Worm (Caenorhabditis elegans) whole organism, L2 larva: ENCODE data around the gene fbxb-1.
A peak's percentile ranks its signal among the peaks of the same experiment; 100 is the strongest.

Experiments
- C34F6.9 ChIP-seq: fragments of 150-350 bp; optimal IDR thresholded peaks from 2 replicates; lab custom pipeline; 2014; ENCODE audit warnings: missing biosample characterization, missing genetic modification characterization
- F13H6.1 ChIP-seq: sonication (generic microtip); optimal IDR thresholded peaks from 2 replicates; lab custom pipeline; 2016; ENCODE audit warnings: missing genetic modification characterization, missing compliant biosample characterization
- R02D3.7 ChIP-seq: fragments of 150-350 bp; optimal IDR thresholded peaks from 2 replicates; lab custom pipeline; 2014; ENCODE audit warnings: missing biosample characterization, missing genetic modification characterization
- Y55F3AM.14 ChIP-seq: fragments of 200-800 bp; sonication (Bioruptor generic); optimal IDR thresholded peaks from 2 replicates; lab custom pipeline; 2018; ENCODE audit warnings: mild to moderate bottlenecking, missing genetic modification characterization, missing compliant biosample characterization
- ZK546.5 ChIP-seq: sonication (generic microtip); optimal IDR thresholded peaks from 2 replicates; lab custom pipeline; 2017; ENCODE audit warnings: missing biosample characterization, missing genetic modification characterization
- alr-1 ChIP-seq: fragments of 150-350 bp; optimal IDR thresholded peaks from 2 replicates; lab custom pipeline; 2014; ENCODE audit warnings: missing biosample characterization, missing genetic modification characterization
- aly-2 ChIP-seq: fragments of 150-350 bp; optimal IDR thresholded peaks from 2 replicates; lab custom pipeline; 2014; ENCODE audit warnings: missing biosample characterization, missing genetic modification characterization
- ama-1 ChIP-seq: fragments of 150-350 bp; optimal IDR thresholded peaks from 2 replicates; lab custom pipeline; 2018; ENCODE audit warnings: inconsistent platforms
- ceh-16 ChIP-seq: fragments of 150-350 bp; optimal IDR thresholded peaks from 2 replicates; lab custom pipeline; 2014; ENCODE audit warnings: missing biosample characterization, missing genetic modification characterization
- ceh-82 ChIP-seq: fragments of 150-350 bp; optimal IDR thresholded peaks from 2 replicates; lab custom pipeline; 2014; ENCODE audit warnings: missing biosample characterization, missing genetic modification characterization
- crh-2 ChIP-seq: sonication (generic microtip); optimal IDR thresholded peaks from 2 replicates; lab custom pipeline; 2017; ENCODE audit warnings: missing biosample characterization, missing genetic modification characterization
- dmd-4 ChIP-seq: sonication (generic microtip); optimal IDR thresholded peaks from 2 replicates; lab custom pipeline; 2017; ENCODE audit warnings: missing biosample characterization, missing genetic modification characterization
- egl-27 ChIP-seq: sonication (generic microtip); optimal IDR thresholded peaks from 3 replicates; lab custom pipeline; 2017; ENCODE audit warnings: missing biosample characterization, missing genetic modification reagents, missing genetic modification characterization
- elt-1 ChIP-seq: fragments of 150-350 bp; optimal IDR thresholded peaks from 2 replicates; lab custom pipeline; 2014; ENCODE audit warnings: missing biosample characterization, missing genetic modification characterization
- elt-3 ChIP-seq: sonication (generic microtip); optimal IDR thresholded peaks from 2 replicates; lab custom pipeline; 2017; ENCODE audit warnings: missing biosample characterization, missing genetic modification characterization
- fos-1 ChIP-seq: fragments of 150-350 bp; optimal IDR thresholded peaks from 2 replicates; lab custom pipeline; 2014; ENCODE audit warnings: missing biosample characterization, missing genetic modification characterization
- gmeb-1 ChIP-seq: fragments of 150-350 bp; optimal IDR thresholded peaks from 2 replicates; lab custom pipeline; 2014; ENCODE audit warnings: missing biosample characterization, missing genetic modification characterization
- lin-11 ChIP-seq: fragments of 150-350 bp; sonication (generic microtip); optimal IDR thresholded peaks from 2 replicates; lab custom pipeline; 2014; ENCODE audit warnings: missing biosample characterization, missing genetic modification characterization, inconsistent platforms, mixed read lengths
- lin-13 ChIP-seq: fragments of 150-350 bp; optimal IDR thresholded peaks from 2 replicates; lab custom pipeline; 2014; ENCODE audit warnings: missing biosample characterization, missing genetic modification reagents, missing genetic modification characterization
- lin-39 ChIP-seq: fragments of 150-350 bp; optimal IDR thresholded peaks from 2 replicates; lab custom pipeline; 2014; ENCODE audit warnings: missing biosample characterization, missing genetic modification reagents, missing genetic modification characterization
- lsy-2 ChIP-seq, 2 experiments: fragments of 150-350 bp in 1 of 2; sonication (generic microtip) in 1 of 2; optimal IDR thresholded peaks; 2 replicates each; lab custom pipeline; 2014 to 2017; ENCODE audit warnings: missing biosample characterization in 2 of 2, missing genetic modification characterization in 2 of 2
- mab-5 ChIP-seq: fragments of 150-350 bp; optimal IDR thresholded peaks from 2 replicates; lab custom pipeline; 2014; ENCODE audit warnings: missing biosample characterization, missing genetic modification characterization
- mbf-1 ChIP-seq: sonication (generic microtip); optimal IDR thresholded peaks from 2 replicates; lab custom pipeline; 2017; ENCODE audit warnings: missing biosample characterization, missing genetic modification characterization
- mdl-1 ChIP-seq, 2 experiments: fragments of 150-350 bp in 1 of 2; sonication (generic microtip) in 1 of 2; optimal IDR thresholded peaks; 2 replicates each; lab custom pipeline; 2017; ENCODE audit warnings: missing biosample characterization in 2 of 2, missing genetic modification characterization in 2 of 2
- nhr-10 ChIP-seq: sonication (generic microtip); optimal IDR thresholded peaks from 2 replicates; lab custom pipeline; 2017; ENCODE audit warnings: missing biosample characterization, missing genetic modification characterization
- nhr-11 ChIP-seq: fragments of 150-350 bp; optimal IDR thresholded peaks from 2 replicates; lab custom pipeline; 2014; ENCODE audit warnings: missing biosample characterization, missing genetic modification characterization
- nhr-12 ChIP-seq: fragments of 150-350 bp; optimal IDR thresholded peaks from 2 replicates; lab custom pipeline; 2014; ENCODE audit warnings: missing biosample characterization, missing genetic modification characterization
- nhr-129 ChIP-seq: fragments of 150-350 bp; optimal IDR thresholded peaks from 2 replicates; lab custom pipeline; 2014; ENCODE audit warnings: missing biosample characterization, missing genetic modification characterization
- nhr-21 ChIP-seq: fragments of 150-350 bp; optimal IDR thresholded peaks from 2 replicates; lab custom pipeline; 2014; ENCODE audit warnings: missing biosample characterization, missing genetic modification characterization
- nhr-23 ChIP-seq: fragments of 150-350 bp; optimal IDR thresholded peaks from 2 replicates; lab custom pipeline; 2014; ENCODE audit warnings: missing biosample characterization, missing genetic modification reagents, missing genetic modification characterization
- nhr-237 ChIP-seq: fragments of 150-350 bp; optimal IDR thresholded peaks from 2 replicates; lab custom pipeline; 2014; ENCODE audit warnings: missing biosample characterization, missing genetic modification characterization
- nhr-25 ChIP-seq: fragments of 150-350 bp; sonication (generic microtip); optimal IDR thresholded peaks from 3 replicates; lab custom pipeline; 2014; ENCODE audit warnings: missing biosample characterization, missing genetic modification characterization
- nhr-6 ChIP-seq: fragments of 150-350 bp; optimal IDR thresholded peaks from 2 replicates; lab custom pipeline; 2014; ENCODE audit warnings: missing biosample characterization, missing genetic modification characterization
- nhr-77 ChIP-seq: fragments of 150-350 bp; optimal IDR thresholded peaks from 2 replicates; lab custom pipeline; 2014; ENCODE audit warnings: missing biosample characterization, missing genetic modification characterization
- peb-1 ChIP-seq: fragments of 150-350 bp; optimal IDR thresholded peaks from 2 replicates; lab custom pipeline; 2014; ENCODE audit warnings: missing biosample characterization, missing genetic modification characterization
- sem-4 ChIP-seq: fragments of 150-350 bp; optimal IDR thresholded peaks from 2 replicates; lab custom pipeline; 2014; ENCODE audit warnings: missing biosample characterization, missing genetic modification reagents, missing genetic modification characterization
- skn-1 ChIP-seq: sonication (generic microtip); optimal IDR thresholded peaks from 2 replicates; lab custom pipeline; 2017; ENCODE audit warnings: missing biosample characterization, missing genetic modification characterization
- sma-3 ChIP-seq: sonication (generic microtip); optimal IDR thresholded peaks from 2 replicates; lab custom pipeline; 2016; ENCODE audit warnings: missing genetic modification reagents, missing genetic modification characterization, missing compliant biosample characterization
- sma-9 ChIP-seq, 2 experiments: fragments of 150-350 bp in 1 of 2; sonication (generic microtip) in 1 of 2; optimal IDR thresholded peaks; 2 replicates each; lab custom pipeline; 2014 to 2016; ENCODE audit warnings: missing genetic modification characterization in 2 of 2, mild to moderate bottlenecking in 1 of 2, missing biosample characterization in 1 of 2, missing compliant biosample characterization in 1 of 2, missing genetic modification reagents in 1 of 2, moderate library complexity in 1 of 2
- snpc-4 ChIP-seq: fragments of 150-350 bp; optimal IDR thresholded peaks from 2 replicates; lab custom pipeline; 2014; ENCODE audit warnings: missing biosample characterization, missing genetic modification characterization
- unc-39 ChIP-seq: fragments of 150-350 bp; optimal IDR thresholded peaks from 2 replicates; lab custom pipeline; 2014; ENCODE audit warnings: missing biosample characterization, missing genetic modification characterization
- unc-55 ChIP-seq: fragments of 150-350 bp; sonication (generic microtip); optimal IDR thresholded peaks from 3 replicates; lab custom pipeline; 2014; ENCODE audit warnings: missing biosample characterization, missing genetic modification reagents, missing genetic modification characterization
- unc-62 ChIP-seq: fragments of 150-350 bp; optimal IDR thresholded peaks from 2 replicates; lab custom pipeline; 2014; ENCODE audit warnings: missing biosample characterization, missing genetic modification reagents, missing genetic modification characterization
- zag-1 ChIP-seq: fragments of 150-350 bp; optimal IDR thresholded peaks from 2 replicates; lab custom pipeline; 2014; ENCODE audit warnings: missing biosample characterization, missing genetic modification characterization
- ztf-1 ChIP-seq: fragments of 200-800 bp; sonication (Bioruptor generic); conservative IDR thresholded peaks from 2 replicates; pipeline ENCODE4 v1.3.6; 2022; ENCODE audit warnings: missing genetic modification characterization, missing compliant biosample characterization
- ztf-11 ChIP-seq: sonication (generic microtip); optimal IDR thresholded peaks from 2 replicates; lab custom pipeline; 2017; ENCODE audit warnings: missing biosample characterization, missing genetic modification characterization
- ztf-4 ChIP-seq: fragments of 150-350 bp; optimal IDR thresholded peaks from 2 replicates; lab custom pipeline; 2014; ENCODE audit warnings: missing biosample characterization, missing genetic modification characterization

The fbxb-1 gene

DNA sequence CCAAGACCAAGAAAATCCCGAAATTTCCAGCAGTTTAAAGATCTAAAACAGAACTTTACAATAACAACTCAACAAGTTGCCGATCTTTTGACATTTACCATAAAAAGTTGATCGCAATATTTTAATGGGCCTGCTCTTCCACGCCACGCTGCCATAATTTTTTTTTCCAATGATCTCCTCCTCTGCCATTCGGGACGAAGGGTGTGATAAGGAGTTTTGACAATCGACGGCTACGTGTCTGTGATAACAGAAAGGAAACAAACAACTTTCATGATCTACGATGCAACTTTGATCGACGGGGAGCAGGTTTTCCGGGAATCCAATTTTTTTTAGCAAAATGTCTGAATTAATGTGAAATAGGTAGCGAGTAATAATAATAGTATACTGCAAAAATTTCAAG, 33.2 kb upstream of the fbxb-1 start:
- TF ChIP-seq R02D3.7 (no peak), nhr-23 (tag; lab: Kevin White, UChicago) (no peak), nhr-25 (tag; lab: Kevin White, UChicago) (no peak), nhr-12 (tag; lab: Kevin White, UChicago) (no peak), zag-1 (tag; lab: Kevin White, UChicago) (no peak), crh-2 (tag; lab: Kevin White, UChicago) (peak; percentile 55), nhr-6 (no peak), elt-1 (tag; lab: Kevin White, UChicago) (no peak), fos-1 (tag; lab: Kevin White, UChicago) (peak; percentile 73), ztf-4 (tag; lab: Kevin White, UChicago) (no peak), snpc-4 (no peak), egl-27 (tag; lab: Kevin White, UChicago) (no peak), lin-13 (GFP tag; lab: Kevin White, UChicago) (no peak), elt-3 (no peak)

DNA sequence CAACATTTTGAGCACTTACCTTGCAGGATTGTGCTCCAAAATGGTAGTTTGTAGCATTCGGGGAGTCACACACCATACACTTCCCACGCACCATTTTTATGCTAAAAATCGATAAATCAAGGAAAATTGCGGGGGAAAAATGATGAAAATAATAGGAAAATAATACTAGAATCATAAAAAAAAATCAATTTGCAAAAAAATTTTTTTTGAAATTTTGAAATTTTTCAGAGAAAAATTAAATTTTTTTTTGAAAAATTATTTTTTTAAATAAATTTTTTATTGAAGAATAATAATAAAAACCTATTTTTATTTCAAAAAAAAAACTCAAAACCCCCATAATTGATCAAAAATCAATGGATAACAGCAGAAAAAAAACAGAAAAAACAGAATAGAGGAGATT, 28.4 kb upstream of the fbxb-1 start, which contains the start of gene nhr-79:
TSS of gene nhr-79 (minus strand) at position 101 of the 400 bp plus-strand sequence.
- TF ChIP-seq zag-1 (tag; lab: Kevin White, UChicago) (no peak), ama-1 (no peak), nhr-77 (tag; lab: Kevin White, UChicago) (no peak), fos-1 (tag; lab: Kevin White, UChicago) (no peak), ztf-4 (tag; lab: Kevin White, UChicago) (no peak), C34F6.9 (tag; lab: Kevin White, UChicago) (no peak), snpc-4 (no peak), gmeb-1 (tag; lab: Kevin White, UChicago) (no peak), elt-3 (no peak), ztf-1 (GFP tag; lab: Robert Waterston, UW) (no peak), lin-13 (GFP tag; lab: Kevin White, UChicago) (no peak)

DNA sequence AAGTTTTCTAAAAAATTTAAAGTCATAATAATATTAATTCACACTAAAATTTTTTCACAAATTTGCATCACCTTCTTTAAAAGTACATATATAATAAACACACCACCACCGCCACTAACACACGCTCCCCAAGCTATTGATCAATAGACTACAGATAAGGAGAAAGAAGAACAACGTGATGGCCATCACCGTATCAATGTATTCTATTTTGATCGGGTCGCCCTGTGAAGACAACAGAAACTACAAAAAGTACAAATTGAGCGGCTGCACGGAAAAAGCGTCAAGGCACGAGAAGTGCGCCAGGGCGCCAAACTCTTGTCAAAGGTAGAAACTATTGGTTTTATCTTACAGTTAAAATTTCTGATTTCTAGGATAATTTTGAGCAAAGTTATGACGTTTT, 27.8 kb upstream of the fbxb-1 start:
- TF ChIP-seq lin-39 (tag; lab: Kevin White, UChicago): no peak
- no peak for TF ChIP-seq nhr-12 (tag; lab: Kevin White, UChicago)
- peak; percentile 22 for TF ChIP-seq lin-13 (GFP tag; lab: Kevin White, UChicago)
- TF ChIP-seq alr-1 (tag; lab: Kevin White, UChicago): no peak
- TF ChIP-seq aly-2: no peak
- no peak for TF ChIP-seq elt-3
- no peak for TF ChIP-seq egl-27 (tag; lab: Kevin White, UChicago)
- TF ChIP-seq F13H6.1 (tag; lab: Kevin White, UChicago): peak; percentile 17
- no peak for TF ChIP-seq mbf-1 (tag; lab: Kevin White, UChicago)
- TF ChIP-seq nhr-25 (tag; lab: Kevin White, UChicago): peak; percentile 21
- no peak for TF ChIP-seq lin-11 (tag; lab: Kevin White, UChicago)
- no peak for TF ChIP-seq nhr-6
- peak; percentile 71 for TF ChIP-seq crh-2 (tag; lab: Kevin White, UChicago)
- TF ChIP-seq dmd-4 (tag; lab: Kevin White, UChicago): no peak
- no peak for TF ChIP-seq unc-39 (tag; lab: Kevin White, UChicago)
- no peak for TF ChIP-seq mab-5 (tag; lab: Kevin White, UChicago)
- no peak for TF ChIP-seq unc-62 (GFP tag; lab: Kevin White, UChicago)
- peak; percentile 72 for TF ChIP-seq sma-9 (GFP tag; optimal IDR thresholded peaks at IDR 0.05; lab: Kevin White, UChicago)
- no peak for TF ChIP-seq sma-9 (tag; optimal IDR thresholded peaks at IDR 0.05; lab: Kevin White, UChicago)
- no peak for TF ChIP-seq ceh-82
- TF ChIP-seq peb-1 (tag; lab: Kevin White, UChicago): no peak
- no peak for TF ChIP-seq unc-55
- TF ChIP-seq ztf-1 (GFP tag; lab: Robert Waterston, UW): no peak
- TF ChIP-seq C34F6.9 (tag; lab: Kevin White, UChicago): no peak
- peak; percentile 67 for TF ChIP-seq fos-1 (tag; lab: Kevin White, UChicago)
- TF ChIP-seq Y55F3AM.14 (GFP tag; lab: Kevin White, UChicago): no peak
- no peak for TF ChIP-seq sem-4 (tag; lab: Kevin White, UChicago)
- TF ChIP-seq skn-1 (tag; lab: Kevin White, UChicago): no peak
- no peak for TF ChIP-seq ama-1
- TF ChIP-seq nhr-129 (tag; lab: Kevin White, UChicago): peak; percentile 4
- no peak for TF ChIP-seq ztf-11
- TF ChIP-seq lsy-2 (tag; optimal IDR thresholded peaks at IDR 0.05; lab: Kevin White, UChicago): no peak
- TF ChIP-seq nhr-11 (tag; lab: Kevin White, UChicago): no peak
- no peak for TF ChIP-seq mdl-1 (tag; optimal IDR thresholded peaks at IDR 0.05; lab: Kevin White, UChicago)
- peak; percentile 6 for TF ChIP-seq gmeb-1 (tag; lab: Kevin White, UChicago)
- no peak for TF ChIP-seq elt-1 (tag; lab: Kevin White, UChicago)
- no peak for TF ChIP-seq snpc-4
- TF ChIP-seq zag-1 (tag; lab: Kevin White, UChicago): no peak
- no peak for TF ChIP-seq nhr-77 (tag; lab: Kevin White, UChicago)
- peak; percentile 35 for TF ChIP-seq sma-3 (GFP tag; lab: Kevin White, UChicago)
- TF ChIP-seq R02D3.7: no peak
- TF ChIP-seq nhr-10 (tag; lab: Kevin White, UChicago): no peak
- TF ChIP-seq nhr-237 (tag; lab: Kevin White, UChicago): no peak
- no peak for TF ChIP-seq nhr-23 (tag; lab: Kevin White, UChicago)
- no peak for TF ChIP-seq ceh-16 (tag; lab: Kevin White, UChicago)
- TF ChIP-seq ztf-4 (tag; lab: Kevin White, UChicago): no peak
- no peak for TF ChIP-seq ZK546.5 (tag; lab: Kevin White, UChicago)
- TF ChIP-seq nhr-21 (tag; lab: Kevin White, UChicago): peak; percentile 38
